Fruit fly (Drosophila melanogaster): ENCODE results near the gene CG33253.

The CG33253 gene

DNA sequence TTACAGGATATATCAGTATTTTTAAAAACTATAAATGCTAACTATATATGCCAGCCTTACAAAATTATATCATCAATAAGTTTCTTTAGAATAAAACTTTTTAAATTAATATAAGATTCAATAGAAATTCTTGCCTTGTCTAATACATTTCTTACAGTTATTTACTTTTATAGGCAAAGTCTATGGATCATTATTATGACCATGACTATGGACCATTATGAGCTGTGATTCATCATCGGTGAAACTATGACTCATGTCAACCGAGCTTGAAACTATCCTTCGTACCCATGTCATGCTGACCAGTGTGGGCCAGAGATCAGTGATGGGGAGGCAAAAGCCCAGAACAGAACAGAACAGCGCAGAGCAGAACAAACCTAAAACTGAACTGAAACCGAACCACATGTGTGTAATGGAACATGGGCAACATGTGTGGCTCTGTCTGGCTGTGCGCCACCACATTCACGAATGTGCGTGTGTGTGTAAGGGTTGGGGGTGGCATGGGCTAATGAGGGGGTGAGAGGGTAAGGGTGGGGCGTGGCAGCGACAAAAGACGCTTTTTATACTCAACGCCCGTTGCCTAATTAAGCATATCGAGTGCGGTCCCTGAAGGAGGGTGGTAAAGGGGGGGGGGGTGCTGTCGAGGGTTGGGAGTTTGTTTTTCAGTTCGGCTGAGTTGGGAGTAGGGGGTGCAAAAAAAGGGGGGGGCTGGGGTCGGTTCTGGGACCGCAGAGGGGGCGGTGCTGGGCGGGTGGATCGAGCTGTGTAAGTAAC is 24.5 kb upstream of the CG33253 start (continued):
- no peak for TF ChIP-seq CG11085 (GFP tag; IDR thresholded peaks at IDR 0.05)
- TF ChIP-seq chm (GFP tag; IDR thresholded peaks at IDR 0.05), result no peak
- TF ChIP-seq Deaf1 (tag; optimal IDR thresholded peaks at IDR 0.05), result no peak
- TF ChIP-seq pan (optimal IDR thresholded peaks at IDR 0.05), result no peak
- no peak for TF ChIP-seq pan (GFP tag; optimal IDR thresholded peaks at IDR 0.05 in 1 of 2, IDR thresholded peaks at IDR 0.05 in 1 of 2)
- no peak for TF ChIP-seq CG18599 (GFP tag; optimal IDR thresholded peaks at IDR 0.05)
- TF ChIP-seq seq (GFP tag; IDR thresholded peaks at IDR 0.05), result no peak
- peak; percentile 14; the same call in 1 of the 3 replicates for TF ChIP-seq ci (GFP tag; IDR thresholded peaks at IDR 0.05)
- TF ChIP-seq sisA (GFP tag; IDR thresholded peaks at IDR 0.05), result no peak
- no peak for TF ChIP-seq Hey (tag; optimal IDR thresholded peaks at IDR 0.05)
- no peak for TF ChIP-seq Doc2 (GFP tag; IDR thresholded peaks at IDR 0.05)
- TF ChIP-seq Nf-YB (GFP tag; optimal IDR thresholded peaks at IDR 0.05), result no peak
- no peak for TF ChIP-seq Antp (GFP tag; optimal IDR thresholded peaks at IDR 0.05)
- TF ChIP-seq lbe (GFP tag; optimal IDR thresholded peaks at IDR 0.05), result no peak
- no peak for TF ChIP-seq Bteb2 (GFP tag; optimal IDR thresholded peaks at IDR 0.05)
- no peak for TF ChIP-seq ems (GFP tag; optimal IDR thresholded peaks at IDR 0.05)
- no peak for TF ChIP-seq CG10565 (GFP tag; optimal IDR thresholded peaks at IDR 0.05)
- peak; percentile 45 for TF ChIP-seq cg (GFP tag; optimal IDR thresholded peaks at IDR 0.05)

DNA sequence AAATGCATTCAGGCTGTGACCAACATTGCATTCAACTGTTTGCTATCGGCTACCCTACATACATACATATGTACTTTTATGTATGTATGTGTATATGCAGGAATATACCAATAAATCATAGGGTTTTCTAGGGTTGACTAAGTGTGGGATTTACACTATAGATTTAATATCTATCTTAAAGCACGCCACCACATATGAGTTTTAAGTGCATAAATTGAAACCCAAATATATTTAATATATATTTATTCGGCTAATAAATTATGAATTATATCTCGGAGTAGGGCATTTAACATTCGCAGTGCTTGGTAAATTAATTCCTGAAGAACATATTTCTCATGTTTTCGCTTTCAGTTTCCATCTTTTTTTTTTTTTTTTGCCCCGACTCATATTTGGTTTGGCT is 23.3 kb upstream of the CG33253 start:
- TF ChIP-seq CG30020 (tag; optimal IDR thresholded peaks at IDR 0.05) (no peak), az2 (GFP tag; optimal IDR thresholded peaks at IDR 0.05) (peak; percentile 14), CG13624 (GFP tag; optimal IDR thresholded peaks at IDR 0.05) (no peak), dati (GFP tag; IDR thresholded peaks at IDR 0.05) (no peak), MTF-1 (GFP tag; optimal IDR thresholded peaks at IDR 0.05; ENCODE audit: borderline replicate concordance) (no peak), CG13775 (GFP tag; optimal IDR thresholded peaks at IDR 0.05) (no peak), CG33557 (GFP tag; optimal IDR thresholded peaks at IDR 0.05) (no peak), yki (optimal IDR thresholded peaks at IDR 0.05) (no peak), CG5953 (GFP tag; IDR thresholded peaks at IDR 0.05) (no peak), CG9817 (tag; optimal IDR thresholded peaks at IDR 0.05) (no peak), CG8281 (tag; optimal IDR thresholded peaks at IDR 0.05) (no peak), CG6254 (GFP tag; optimal IDR thresholded peaks at IDR 0.05) (no peak), Adf1 (GFP tag; IDR thresholded peaks at IDR 0.05) (no peak), B-H2 (GFP tag; optimal IDR thresholded peaks at IDR 0.05) (no peak), CG12391 (tag; optimal IDR thresholded peaks at IDR 0.05) (peak; percentile 35), CG4730 (GFP tag; IDR thresholded peaks at IDR 0.05) (no peak), CG15514 (GFP tag; optimal IDR thresholded peaks at IDR 0.05) (no peak), so (GFP tag; IDR thresholded peaks at IDR 0.05) (no peak), lilli (GFP tag; optimal IDR thresholded peaks at IDR 0.05) (no peak), CG6791 (GFP tag; IDR thresholded peaks at IDR 0.05; ENCODE audit: partially characterized antibody) (no peak), Nf-YA (GFP tag; IDR thresholded peaks at IDR 0.05) (no peak), CG8290 (GFP tag; optimal IDR thresholded peaks at IDR 0.05) (no peak), CG8290 (tag; optimal IDR thresholded peaks at IDR 0.05) (no peak), CG10274 (GFP tag; optimal IDR thresholded peaks at IDR 0.05) (peak; percentile 35), wor (GFP tag; IDR thresholded peaks at IDR 0.05) (no peak), slbo (GFP tag; IDR thresholded peaks at IDR 0.05) (no peak), croc (GFP tag; conservative IDR thresholded peaks at IDR 0.05) (no peak; the same call in 2 of the 3 replicates), CG8478 (optimal IDR thresholded peaks at IDR 0.05) (no peak), CG7987 (GFP tag; optimal IDR thresholded peaks at IDR 0.05) (no peak), CG3838 (GFP tag; optimal IDR thresholded peaks at IDR 0.05) (no peak), Awh (GFP tag; IDR thresholded peaks at IDR 0.05) (no peak), CG17912 (GFP tag; optimal IDR thresholded peaks at IDR 0.05) (no peak), trh (GFP tag; optimal IDR thresholded peaks at IDR 0.05) (no peak), CG17328 (GFP tag; IDR thresholded peaks at IDR 0.05) (peak; percentile 21; the same call in 1 of the 2 replicates)

Data from whole organism, embryonic.